Worm (Caenorhabditis elegans): ENCODE measurements around the gene hlh-19.

Gene hlh-19

DNA sequence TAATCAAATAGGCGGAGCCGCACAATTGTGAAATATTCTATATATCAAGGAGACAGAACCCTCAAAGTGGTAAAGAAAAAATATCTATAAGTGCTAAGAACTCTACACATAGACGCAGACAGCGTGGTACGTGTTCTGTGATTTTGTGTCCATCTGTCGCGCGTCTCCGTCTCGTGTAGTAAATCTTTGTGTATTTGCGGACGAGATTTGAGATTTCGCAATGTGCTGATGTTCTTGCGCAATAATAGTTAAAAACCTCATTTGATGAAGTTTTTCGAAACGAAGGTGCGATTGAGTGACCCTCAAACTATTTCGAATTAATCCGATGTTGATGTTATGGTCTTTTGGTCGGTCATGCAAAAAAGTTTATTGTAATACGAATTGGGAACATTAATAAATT, 16.2 kb upstream of the hlh-19 start:
- TF ChIP-seq madf-10 (tag; optimal IDR thresholded peaks at IDR 0.05) (no peak), C06A6.2 (GFP tag; conservative IDR thresholded peaks at IDR 0.05) (no peak), ekl-4 (GFP tag; IDR thresholded peaks at IDR 0.05) (no peak), hlh-26 (GFP tag; conservative IDR thresholded peaks at IDR 0.05) (no peak), F23B12.7 (tag; optimal IDR thresholded peaks at IDR 0.05; ENCODE audit: insufficient read depth) (no peak), K12H6.12 (tag; optimal IDR thresholded peaks at IDR 0.05) (peak; percentile 42), athp-1 (tag; optimal IDR thresholded peaks at IDR 0.05) (no peak), lsy-27 (tag; optimal IDR thresholded peaks at IDR 0.05; ENCODE audit: borderline replicate concordance, insufficient read depth) (no peak), F55B11.4 (tag; optimal IDR thresholded peaks at IDR 0.05; ENCODE audit: borderline replicate concordance, insufficient read depth) (no peak), attf-3 (GFP tag; conservative IDR thresholded peaks at IDR 0.05) (no peak), cebp-2 (GFP tag; IDR thresholded peaks at IDR 0.05) (no peak), Y67H2A.10 (GFP tag; conservative IDR thresholded peaks at IDR 0.05) (no peak), attf-6 (GFP tag; IDR thresholded peaks at IDR 0.05) (no peak), madf-6 (GFP tag; IDR thresholded peaks at IDR 0.05) (no peak), tbx-9 (tag; optimal IDR thresholded peaks at IDR 0.05; ENCODE audit: borderline replicate concordance) (no peak), hmg-1.2 (GFP tag; IDR thresholded peaks at IDR 0.05) (peak; percentile 13; the same call in 1 of the 2 replicates), nfya-2 (GFP tag; IDR thresholded peaks at IDR 0.05) (no peak), cebp-1 (GFP tag; IDR thresholded peaks at IDR 0.05) (peak; percentile 96), cebp-1 (tag; optimal IDR thresholded peaks at IDR 0.05) (peak; percentile 99), rec-8 (tag; optimal IDR thresholded peaks at IDR 0.05) (no peak), nhr-179 (tag; optimal IDR thresholded peaks at IDR 0.05) (no peak), ceh-27 (GFP tag; optimal IDR thresholded peaks at IDR 0.05) (peak; percentile 29), dpl-1 (GFP tag; optimal IDR thresholded peaks at IDR 0.05) (no peak)

DNA sequence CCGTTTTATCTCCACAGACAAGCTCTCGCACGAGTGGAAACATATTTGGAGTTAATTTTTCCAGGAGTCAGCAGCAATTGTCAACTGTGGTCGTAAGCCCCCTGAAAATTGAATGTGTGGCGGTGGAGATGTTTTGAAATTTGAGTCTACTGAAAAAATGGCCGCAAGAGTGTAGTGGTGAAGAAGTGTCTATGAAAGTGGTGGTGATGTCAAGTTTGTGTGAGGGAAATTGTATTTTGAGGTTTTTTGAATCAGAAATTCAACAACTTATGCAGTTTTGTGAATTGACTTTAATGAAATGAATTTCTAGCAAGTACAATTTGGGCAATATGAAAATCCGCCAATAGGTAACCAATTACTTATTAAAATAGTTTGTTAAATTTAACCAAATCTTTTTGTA, 15.5 kb upstream of the hlh-19 start, which contains the start of gene mrp-2:
mrp-2 (minus strand) TSS at position 101 of the 400 bp plus-strand sequence.
- no peak for TF ChIP-seq B0261.1 (tag; optimal IDR thresholded peaks at IDR 0.05)

DNA sequence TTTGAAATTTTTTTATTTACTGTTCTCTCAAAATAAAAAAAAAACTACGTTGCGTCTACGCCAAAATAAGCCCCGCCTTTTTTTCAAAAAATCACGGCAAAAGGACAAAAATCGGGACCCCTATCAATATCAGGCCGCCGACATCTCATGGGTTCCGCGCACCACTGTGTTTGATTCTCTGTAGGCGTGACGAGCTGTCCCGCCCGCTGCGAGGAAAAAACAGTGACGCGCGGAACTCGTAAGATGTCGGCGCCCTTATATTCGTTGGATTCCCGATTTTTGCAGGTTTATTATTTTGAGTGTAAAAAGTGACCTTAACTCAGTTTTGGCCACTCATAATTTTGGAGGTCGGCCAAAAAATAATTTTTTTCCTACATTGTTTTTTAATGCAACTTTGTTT, 14.3 kb upstream of the hlh-19 start:
- no peak for TF ChIP-seq mel-28 (tag; optimal IDR thresholded peaks at IDR 0.05; ENCODE audit: borderline replicate concordance)
- no peak for TF ChIP-seq F23B12.7 (tag; optimal IDR thresholded peaks at IDR 0.05; ENCODE audit: insufficient read depth)
- 0 out of 2 replicates have a peak, but pooled peaks have one; percentile 16 for TF ChIP-seq zfh-2 (GFP tag; conservative IDR thresholded peaks at IDR 0.05)
- no peak for TF ChIP-seq lir-1 (GFP tag; conservative IDR thresholded peaks at IDR 0.05)
- no peak for TF ChIP-seq snpc-4 (GFP tag; optimal IDR thresholded peaks at IDR 0.05)
- TF ChIP-seq snpc-4 (tag; optimal IDR thresholded peaks at IDR 0.05) = peak in 2 of 4 experiments; percentile 64 to 72
- no peak for TF ChIP-seq egl-18 (GFP tag; IDR thresholded peaks at IDR 0.05)

DNA sequence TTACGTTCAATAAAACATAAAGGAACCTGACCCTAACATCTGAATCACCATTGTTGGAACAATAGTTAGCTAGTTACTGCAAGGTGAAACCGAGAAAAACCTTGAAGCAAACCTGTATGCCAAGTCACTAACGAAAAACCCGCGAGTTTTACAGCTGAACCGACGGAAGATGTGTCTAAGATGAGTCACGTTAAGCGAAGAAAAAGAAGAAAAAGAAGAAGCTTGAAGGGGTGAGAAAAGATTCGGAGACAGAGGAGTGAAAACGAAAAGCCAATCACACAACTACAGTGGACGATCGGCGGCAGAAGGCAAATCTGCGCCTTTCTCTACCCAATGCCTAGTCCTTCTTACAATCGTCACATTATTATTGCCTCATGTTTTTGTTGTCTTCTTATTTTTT, 762 bp upstream of the hlh-19 start, which contains the start of gene nas-38:
nas-38 (plus strand) TSS at position 301 of the 400 bp plus-strand sequence.
- no peak for TF ChIP-seq lsl-1 (GFP tag; optimal IDR thresholded peaks at IDR 0.05)
- TF ChIP-seq madf-10 (tag; optimal IDR thresholded peaks at IDR 0.05) = no peak
- TF ChIP-seq snpc-3.4 (tag; optimal IDR thresholded peaks at IDR 0.05) = no peak
- TF ChIP-seq ztf-3 (GFP tag; optimal IDR thresholded peaks at IDR 0.05) = no peak
- no peak for TF ChIP-seq dox-1 (GFP tag; IDR thresholded peaks at IDR 0.05)
- no peak for TF ChIP-seq dpl-1 (GFP tag; optimal IDR thresholded peaks at IDR 0.05)
- TF ChIP-seq K11D2.4 (GFP tag; IDR thresholded peaks at IDR 0.05) = no peak
- no peak for TF ChIP-seq K12H6.12 (tag; optimal IDR thresholded peaks at IDR 0.05)
- TF ChIP-seq pha-4 (tag; optimal IDR thresholded peaks at IDR 0.05) = no peak
- TF ChIP-seq egl-18 (GFP tag; IDR thresholded peaks at IDR 0.05) = no peak
- no peak for TF ChIP-seq ztf-28 (GFP tag; IDR thresholded peaks at IDR 0.05)
- no peak for TF ChIP-seq attf-3 (GFP tag; conservative IDR thresholded peaks at IDR 0.05)
- TF ChIP-seq C17E4.6 (GFP tag; IDR thresholded peaks at IDR 0.05) = no peak
